Fruit fly (Drosophila melanogaster) whole organism, prepupa: ENCODE results near the gene CG17127.

Source experiments
- Blimp-1 ChIP-seq: fragments of 200-800 bp; sonication (Bioruptor generic); optimal IDR thresholded peaks from 3 replicates; lab custom pipeline; 2017; ENCODE audit warnings: missing biosample characterization, missing genetic modification characterization, mild to moderate bottlenecking, moderate library complexity, missing genetic modification reagents
- CG10631 ChIP-seq: fragments of 200-800 bp; sonication (Bioruptor generic); optimal IDR thresholded peaks from 2 replicates; lab custom pipeline; 2016; ENCODE audit warnings: missing biosample characterization, missing genetic modification characterization
- CG10669 ChIP-seq: fragments of 200-800 bp; sonication (Bioruptor generic); optimal IDR thresholded peaks from 3 replicates; lab custom pipeline; 2018; ENCODE audit warnings: missing biosample characterization, mild to moderate bottlenecking, missing genetic modification characterization, moderate library complexity
- CG11294 ChIP-seq: fragments of 200-800 bp; sonication (Bioruptor generic); IDR thresholded peaks from 2 replicates; pipeline ENCODE4 v1.3.6; 2022; ENCODE audit warnings: missing biosample characterization, missing genetic modification characterization
- CG11762 ChIP-seq: fragments of 200-800 bp; sonication (Bioruptor generic); optimal IDR thresholded peaks from 3 replicates; lab custom pipeline; 2016; ENCODE audit warnings: missing biosample characterization, missing genetic modification characterization; ENCODE audit not compliant: insufficient read depth
- CG15336 ChIP-seq: fragments of 200-800 bp; sonication (Bioruptor generic); IDR thresholded peaks from 2 replicates; pipeline ENCODE4 v1.3.6; 2022; ENCODE audit warnings: missing biosample characterization, missing genetic modification characterization
- CG1621 ChIP-seq: fragments of 200-800 bp; sonication (Bioruptor generic); optimal IDR thresholded peaks from 3 replicates; lab custom pipeline; 2018; ENCODE audit warnings: missing biosample characterization, mild to moderate bottlenecking, missing genetic modification characterization
- CG16779 ChIP-seq: fragments of 200-800 bp; sonication (Bioruptor generic); optimal IDR thresholded peaks from 3 replicates; lab custom pipeline; 2017; ENCODE audit warnings: missing biosample characterization, mild to moderate bottlenecking, missing genetic modification characterization
- CG3032 ChIP-seq: fragments of 200-800 bp; optimal IDR thresholded peaks from 2 replicates; lab custom pipeline; 2019; ENCODE audit warnings: missing biosample characterization, mild to moderate bottlenecking, missing genetic modification characterization, moderate library complexity
- CG31627 ChIP-seq: fragments of 200-800 bp; sonication (Bioruptor generic); optimal IDR thresholded peaks from 3 replicates; lab custom pipeline; 2016; ENCODE audit warnings: missing biosample characterization, missing genetic modification characterization
- CG32006 ChIP-seq: fragments of 200-800 bp; sonication (Bioruptor generic); optimal IDR thresholded peaks from 3 replicates; lab custom pipeline; 2017; ENCODE audit warnings: missing biosample characterization, mild to moderate bottlenecking, missing genetic modification characterization
- CG34406 ChIP-seq: fragments of 200-800 bp; sonication (Bioruptor generic); optimal IDR thresholded peaks from 3 replicates; lab custom pipeline; 2016; ENCODE audit warnings: missing biosample characterization, missing genetic modification characterization
- CG3919 ChIP-seq: fragments of 200-800 bp; sonication (Bioruptor generic); optimal IDR thresholded peaks from 3 replicates; lab custom pipeline; 2016; ENCODE audit warnings: missing biosample characterization, missing genetic modification characterization
- CG4318 ChIP-seq: fragments of 200-800 bp; sonication (Bioruptor generic); optimal IDR thresholded peaks from 3 replicates; lab custom pipeline; 2017; ENCODE audit warnings: missing biosample characterization, mild to moderate bottlenecking, missing genetic modification characterization
- CG6163 ChIP-seq: fragments of 200-800 bp; sonication (Bioruptor generic); IDR thresholded peaks from 3 replicates; pipeline ENCODE4 v1.3.6; 2022; ENCODE audit warnings: missing biosample characterization, missing genetic modification characterization
- CG6276 ChIP-seq: fragments of 200-800 bp; sonication (Bioruptor generic); optimal IDR thresholded peaks from 2 replicates; lab custom pipeline; 2017; ENCODE audit warnings: missing biosample characterization, mild to moderate bottlenecking, missing genetic modification characterization
- CG6808 ChIP-seq: fragments of 200-800 bp; sonication (Bioruptor generic); optimal IDR thresholded peaks from 3 replicates; lab custom pipeline; 2017; ENCODE audit warnings: missing biosample characterization, missing genetic modification characterization, mild to moderate bottlenecking, moderate library complexity, missing genetic modification reagents
- CG6854 ChIP-seq: fragments of 200-800 bp; sonication (Bioruptor generic); optimal IDR thresholded peaks from 2 replicates; lab custom pipeline; 2017; ENCODE audit warnings: missing biosample characterization, mild to moderate bottlenecking, missing genetic modification characterization
- CG7368 ChIP-seq: fragments of 200-800 bp; sonication (Bioruptor generic); optimal IDR thresholded peaks from 3 replicates; lab custom pipeline; 2016; ENCODE audit warnings: missing biosample characterization, missing genetic modification characterization
- CG8119 ChIP-seq: fragments of 200-800 bp; sonication (Bioruptor generic); IDR thresholded peaks from 3 replicates; pipeline ENCODE4 v1.3.6; 2022; ENCODE audit warnings: missing biosample characterization, missing genetic modification characterization
- CG8319 ChIP-seq: fragments of 200-800 bp; sonication (Bioruptor generic); optimal IDR thresholded peaks from 3 replicates; lab custom pipeline; 2016; ENCODE audit warnings: missing biosample characterization, missing genetic modification characterization
- CG8632 ChIP-seq: fragments of 200-800 bp; sonication (Bioruptor generic); optimal IDR thresholded peaks from 3 replicates; lab custom pipeline; 2016; ENCODE audit warnings: missing biosample characterization, missing genetic modification characterization
- CG9139 ChIP-seq: fragments of 200-800 bp; sonication (Bioruptor generic); optimal IDR thresholded peaks from 3 replicates; lab custom pipeline; 2017; ENCODE audit warnings: missing biosample characterization, mild to moderate bottlenecking, missing genetic modification characterization
- Eip75B ChIP-seq: fragments of 200-800 bp; sonication (Bioruptor generic); optimal IDR thresholded peaks from 3 replicates; lab custom pipeline; 2016; ENCODE audit warnings: missing biosample characterization, missing genetic modification characterization
- Eip78C ChIP-seq: fragments of 200-800 bp; sonication (Bioruptor generic); peaks from one replicate; lab custom pipeline; 2016; ENCODE audit warnings: missing biosample characterization, missing genetic modification characterization
- Ets21C ChIP-seq: fragments of 200-800 bp; sonication (Bioruptor generic); optimal IDR thresholded peaks from 3 replicates; lab custom pipeline; 2016; ENCODE audit warnings: missing biosample characterization, missing genetic modification characterization
- Ets96B ChIP-seq: fragments of 200-800 bp; optimal IDR thresholded peaks from 2 replicates; lab custom pipeline; 2019; ENCODE audit warnings: missing biosample characterization, mild to moderate bottlenecking, missing genetic modification characterization, moderate library complexity
- Hr38 ChIP-seq: sonication (Bioruptor generic); optimal IDR thresholded peaks from 2 replicates; lab custom pipeline; 2016; ENCODE audit warnings: missing biosample characterization, missing genetic modification characterization
- Hr39 ChIP-seq: fragments of 200-800 bp; sonication (Bioruptor generic); optimal IDR thresholded peaks from 2 replicates; lab custom pipeline; 2016; ENCODE audit warnings: missing biosample characterization, missing genetic modification characterization
- Hr4 ChIP-seq: fragments of 200-800 bp; sonication (Bioruptor generic); optimal IDR thresholded peaks from 3 replicates; lab custom pipeline; 2016; ENCODE audit warnings: missing biosample characterization, missing genetic modification characterization
- Lpt ChIP-seq: fragments of 200-800 bp; sonication (Bioruptor generic); optimal IDR thresholded peaks from 3 replicates; lab custom pipeline; 2016; ENCODE audit warnings: missing biosample characterization, missing genetic modification characterization
- Met ChIP-seq: fragments of 200-800 bp; sonication (Bioruptor generic); optimal IDR thresholded peaks from 3 replicates; lab custom pipeline; 2016; ENCODE audit warnings: missing biosample characterization, missing genetic modification characterization
- Smox ChIP-seq: fragments of 200-800 bp; sonication (Bioruptor generic); optimal IDR thresholded peaks from 3 replicates; lab custom pipeline; 2016; ENCODE audit warnings: missing biosample characterization, missing genetic modification characterization
- Sox102F ChIP-seq: fragments of 200-800 bp; sonication (Bioruptor generic); optimal IDR thresholded peaks from 2 replicates; lab custom pipeline; 2016; ENCODE audit warnings: missing biosample characterization, mild to moderate bottlenecking, missing genetic modification characterization
- achi ChIP-seq: fragments of 200-800 bp; sonication (Bioruptor generic); optimal IDR thresholded peaks from 3 replicates; lab custom pipeline; 2016; ENCODE audit warnings: missing biosample characterization, missing genetic modification characterization
- acj6 ChIP-seq: fragments of 200-800 bp; sonication (Bioruptor generic); optimal IDR thresholded peaks from 3 replicates; lab custom pipeline; 2016; ENCODE audit warnings: missing biosample characterization, missing genetic modification characterization
- cyc ChIP-seq: fragments of 200-800 bp; sonication (Bioruptor generic); optimal IDR thresholded peaks from 3 replicates; lab custom pipeline; 2016; ENCODE audit warnings: missing biosample characterization, missing genetic modification characterization
- dac ChIP-seq: fragments of 200-800 bp; sonication (Bioruptor generic); optimal IDR thresholded peaks from 2 replicates; lab custom pipeline; 2017; ENCODE audit warnings: missing biosample characterization, mild to moderate bottlenecking, missing genetic modification characterization
- dsx ChIP-seq: fragments of 200-800 bp; optimal IDR thresholded peaks from 3 replicates; lab custom pipeline; 2019; ENCODE audit warnings: missing biosample characterization, mild to moderate bottlenecking, missing genetic modification characterization, moderate library complexity; ENCODE audit not compliant: poor library complexity, severe bottlenecking
- eg ChIP-seq: fragments of 200-800 bp; sonication (Bioruptor generic); IDR thresholded peaks from 3 replicates; pipeline ENCODE4 v1.3.6; 2022; ENCODE audit warnings: missing biosample characterization, missing genetic modification characterization
- esn ChIP-seq: fragments of 200-800 bp; sonication (Bioruptor generic); optimal IDR thresholded peaks from 2 replicates; lab custom pipeline; 2016; ENCODE audit warnings: missing biosample characterization, mild to moderate bottlenecking, missing genetic modification characterization, moderate library complexity
- fd85E ChIP-seq: fragments of 200-800 bp; sonication (Bioruptor generic); optimal IDR thresholded peaks from 3 replicates; lab custom pipeline; 2016; ENCODE audit warnings: missing biosample characterization, missing genetic modification characterization
- fkh ChIP-seq: fragments of 200-800 bp; sonication (Bioruptor generic); optimal IDR thresholded peaks from 3 replicates; lab custom pipeline; 2017; ENCODE audit warnings: missing biosample characterization, mild to moderate bottlenecking, missing genetic modification characterization, moderate library complexity
- lz ChIP-seq: fragments of 200-800 bp; sonication (Bioruptor generic); optimal IDR thresholded peaks from 3 replicates; lab custom pipeline; 2016; ENCODE audit warnings: missing biosample characterization, missing genetic modification characterization
- net ChIP-seq: fragments of 200-800 bp; sonication (Bioruptor generic); optimal IDR thresholded peaks from 3 replicates; lab custom pipeline; 2016; ENCODE audit warnings: missing biosample characterization, missing genetic modification characterization
- pdm3 ChIP-seq: fragments of 200-800 bp; sonication (Bioruptor generic); optimal IDR thresholded peaks from 3 replicates; lab custom pipeline; 2016; ENCODE audit warnings: missing biosample characterization, missing genetic modification characterization
- salr ChIP-seq, 2 experiments: fragments of 200-800 bp; sonication (Bioruptor generic); optimal IDR thresholded peaks; 3 replicates each; lab custom pipeline; 2016 to 2018; ENCODE audit warnings: missing biosample characterization in 2 of 2, missing genetic modification characterization in 2 of 2, mild to moderate bottlenecking in 1 of 2
- spab ChIP-seq: fragments of 200-800 bp; sonication (Bioruptor generic); optimal IDR thresholded peaks from 2 replicates; lab custom pipeline; 2017; ENCODE audit warnings: missing biosample characterization, mild to moderate bottlenecking, missing genetic modification characterization, missing genetic modification reagents
- ss ChIP-seq, 2 experiments: fragments of 200-800 bp; sonication (Bioruptor generic); optimal IDR thresholded peaks; 2 replicates in 1 of 2; 3 replicates in 1 of 2; lab custom pipeline; 2017 to 2018; ENCODE audit warnings: mild to moderate bottlenecking in 2 of 2, missing biosample characterization in 2 of 2, missing genetic modification characterization in 2 of 2, moderate library complexity in 1 of 2
- topi ChIP-seq: fragments of 200-800 bp; sonication (Bioruptor generic); optimal IDR thresholded peaks from 3 replicates; lab custom pipeline; 2016; ENCODE audit warnings: missing biosample characterization, missing genetic modification characterization
- vri ChIP-seq: fragments of 200-800 bp; sonication (Bioruptor generic); optimal IDR thresholded peaks from 3 replicates; lab custom pipeline; 2016; ENCODE audit warnings: missing biosample characterization, mild to moderate bottlenecking, missing genetic modification characterization

CG17127 gene

dm6 chr2L:10736993-10737756 lies 33.5 kb upstream of the CG17127 start, which contains the start of the genes Vha16-5 and CG12299:
TSS of gene Vha16-5 (minus strand) at chr2L:10737043.
TSS of gene CG12299 (plus strand) at chr2L:10737345.
- TF ChIP-seq CG1621 (tag; lab: Kevin White, UChicago) (peak; percentile 32), vri (no peak), CG11762 (no peak), Eip78C (peak; percentile 85), CG9139 (GFP tag; lab: Kevin White, UChicago) (no peak), CG6854 (GFP tag; lab: Kevin White, UChicago) (no peak), Lpt (GFP tag; lab: Kevin White, UChicago) (no peak), CG32006 (GFP tag; lab: Kevin White, UChicago) (no peak), Hr39 (peak; percentile 73), Sox102F (GFP tag; lab: Kevin White, UChicago) (no peak), CG6276 (no peak), CG8632 (GFP tag; lab: Kevin White, UChicago) (no peak), CG3919 (GFP tag; lab: Kevin White, UChicago) (peak; percentile 86), Ets21C (GFP tag; lab: Kevin White, UChicago) (peak; percentile 65), Smox (no peak), Blimp-1 (GFP tag; lab: Kevin White, UChicago) (no peak), CG7368 (no peak), CG16779 (tag; lab: Kevin White, UChicago) (no peak), topi (GFP tag; lab: Kevin White, UChicago) (no peak), acj6 (peak; percentile 73), dsx (GFP tag; lab: Kevin White, UChicago) (no peak), spab (no peak), cyc (GFP tag; lab: Kevin White, UChicago) (peak; percentile 70), CG6163 (peak; percentile 79), CG8319 (no peak), CG8119 (GFP tag; lab: Robert Waterston, UW) (0 out of 3 replicates have a peak, but pooled peaks have one; percentile 12), CG31627 (GFP tag; lab: Kevin White, UChicago) (peak; percentile 78), CG15336 (peak; percentile 17; the same call in 1 of the 2 replicates), dac (GFP tag; lab: Kevin White, UChicago) (no peak), CG3032 (peak; percentile 47), fd85E (GFP tag; lab: Kevin White, UChicago) (no peak), Hr4 (GFP tag; lab: Kevin White, UChicago) (peak; percentile 78), CG10669 (GFP tag; lab: Kevin White, UChicago) (no peak), Met (GFP tag; lab: Kevin White, UChicago) (no peak), Eip75B (GFP tag; lab: Kevin White, UChicago) (no peak), CG6808 (GFP tag; lab: Kevin White, UChicago) (no peak), Hr38 (peak; percentile 45), CG4318 (GFP tag; lab: Kevin White, UChicago) (no peak), esn (GFP tag; lab: Kevin White, UChicago) (peak; percentile 82), CG34406 (GFP tag; lab: Kevin White, UChicago) (peak; percentile 48), fkh (GFP tag; lab: Kevin White, UChicago) (peak; percentile 77), eg (GFP tag; lab: Robert Waterston, UW) (peak; percentile 67), net (GFP tag; lab: Kevin White, UChicago) (no peak), salr (GFP tag; optimal IDR thresholded peaks at IDR 0.05; lab: Kevin White, UChicago) (no peak), CG11294 (peak; percentile 21; the same call in 1 of the 2 replicates), Ets96B (tag; lab: Kevin White, UChicago) (no peak), pdm3 (GFP tag; lab: Kevin White, UChicago) (no peak), CG10631 (GFP tag; lab: Kevin White, UChicago) (no peak), ss (GFP tag; optimal IDR thresholded peaks at IDR 0.05; lab: Kevin White, UChicago) (no peak), achi (GFP tag; lab: Kevin White, UChicago) (no peak), lz (GFP tag; lab: Kevin White, UChicago) (peak; percentile 79)
